Worm (Caenorhabditis elegans): ENCODE measurements around the gene srt-41.
A peak's percentile ranks its signal among the peaks of the same experiment; 100 is the strongest.

srt-41 gene

ce11 chrV:1803043-1803442, at the start of gene srt-41:
TSS of gene srt-41 (minus strand) at chrV:1803143.
- TF ChIP-seq elt-3 (tag; optimal IDR thresholded peaks at IDR 0.05) (no peak), tbx-8 (GFP tag; optimal IDR thresholded peaks at IDR 0.05) (no peak), flh-1 (GFP tag; optimal IDR thresholded peaks at IDR 0.05) (no peak), lin-13 (tag; optimal IDR thresholded peaks at IDR 0.05) (no peak), ces-1 (GFP tag; optimal IDR thresholded peaks at IDR 0.05) (no peak), nhr-2 (tag; optimal IDR thresholded peaks at IDR 0.05) (no peak), elt-1 (tag; optimal IDR thresholded peaks at IDR 0.05; ENCODE audit: borderline replicate concordance, insufficient read depth) (no peak), snpc-4 (tag; optimal IDR thresholded peaks at IDR 0.05) (no peak), ceh-83 (GFP tag; optimal IDR thresholded peaks at IDR 0.05) (no peak), drap-1 (GFP tag; optimal IDR thresholded peaks at IDR 0.05) (no peak)

ce11 chrV:1849992-1850391, 47.0 kb upstream of the srt-41 start:
- peak; percentile 25 for TF ChIP-seq sptf-1 (tag; optimal IDR thresholded peaks at IDR 0.05)

- TF ChIP-seq ham-2 (GFP tag; optimal IDR thresholded peaks at IDR 0.05): peak; percentile 71
- no peak for TF ChIP-seq ceh-43 (GFP tag; optimal IDR thresholded peaks at IDR 0.05)
Observed at ce11 chrV:1848590-1848989, 45.6 kb upstream of the srt-41 start.

ce11 chrV:1845977-1846376, 43.0 kb upstream of the srt-41 start, which contains the start of gene T10B5.7:
TSS of gene T10B5.7 (plus strand) at chrV:1846201.
- TF ChIP-seq ztf-11 (tag; optimal IDR thresholded peaks at IDR 0.05) (no peak), nhr-28 (tag; optimal IDR thresholded peaks at IDR 0.05) (no peak), lin-13 (tag; optimal IDR thresholded peaks at IDR 0.05) (no peak), bed-3 (GFP tag; optimal IDR thresholded peaks at IDR 0.05) (no peak), snpc-4 (tag; optimal IDR thresholded peaks at IDR 0.05) (no peak), unc-62 (GFP tag; optimal IDR thresholded peaks at IDR 0.05) (no peak)

DNA sequence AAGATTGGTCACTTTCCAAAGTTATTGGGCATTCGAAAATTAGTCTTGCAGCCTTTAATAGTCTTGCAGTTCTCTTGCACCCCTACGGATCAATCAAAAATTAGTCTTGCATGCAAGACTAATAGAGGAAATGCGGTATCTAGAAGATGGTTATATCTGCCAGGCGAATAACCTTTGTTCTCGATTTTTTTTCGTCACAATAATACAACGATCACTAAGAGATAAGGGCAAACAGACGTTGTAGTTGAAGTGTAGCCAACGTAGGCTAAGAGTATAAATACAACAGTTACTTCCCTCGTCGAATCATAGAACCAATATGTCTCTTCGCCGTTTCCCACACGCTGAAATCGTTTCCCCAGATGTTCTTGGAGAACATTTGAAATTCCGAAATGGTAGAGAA, 38.8 kb upstream of the srt-41 start, which contains the start of gene T10B5.8:
Gene T10B5.8, plus strand, starts transcription at position 301 of the 400 bp plus-strand sequence.
- TF ChIP-seq sptf-1 (tag; optimal IDR thresholded peaks at IDR 0.05) (no peak), ceh-39 (tag; optimal IDR thresholded peaks at IDR 0.05) (no peak), hlh-1 (tag; optimal IDR thresholded peaks at IDR 0.05) (no peak), zip-8 (tag; optimal IDR thresholded peaks at IDR 0.05) (no peak), nhr-2 (tag; optimal IDR thresholded peaks at IDR 0.05) (no peak), drap-1 (GFP tag; optimal IDR thresholded peaks at IDR 0.05) (no peak), flh-1 (GFP tag; optimal IDR thresholded peaks at IDR 0.05) (no peak), unc-62 (GFP tag; optimal IDR thresholded peaks at IDR 0.05) (no peak), tbx-8 (GFP tag; optimal IDR thresholded peaks at IDR 0.05) (no peak), unc-120 (tag; optimal IDR thresholded peaks at IDR 0.05; ENCODE audit: poor library complexity, severe bottlenecking) (no peak), M03D4.4 (tag; optimal IDR thresholded peaks at IDR 0.05) (no peak), lin-13 (tag; optimal IDR thresholded peaks at IDR 0.05) (no peak), mep-1 (tag; optimal IDR thresholded peaks at IDR 0.05) (no peak), blmp-1 (tag; optimal IDR thresholded peaks at IDR 0.05) (no peak), pha-4 (tag; optimal IDR thresholded peaks at IDR 0.05) (no peak), nhr-28 (tag; optimal IDR thresholded peaks at IDR 0.05) (no peak), mls-2 (tag; optimal IDR thresholded peaks at IDR 0.05) (no peak), lin-32 (GFP tag; optimal IDR thresholded peaks at IDR 0.05) (no peak), cnd-1 (tag; optimal IDR thresholded peaks at IDR 0.05) (no peak)

- TF ChIP-seq ceh-83 (GFP tag; optimal IDR thresholded peaks at IDR 0.05): no peak
- no peak for TF ChIP-seq tbx-8 (GFP tag; optimal IDR thresholded peaks at IDR 0.05)
- no peak for TF ChIP-seq unc-39 (tag; optimal IDR thresholded peaks at IDR 0.05)
- TF ChIP-seq lsy-2 (tag; optimal IDR thresholded peaks at IDR 0.05): no peak
- TF ChIP-seq nhr-28 (tag; optimal IDR thresholded peaks at IDR 0.05): no peak
- no peak for TF ChIP-seq drap-1 (GFP tag; optimal IDR thresholded peaks at IDR 0.05)
- TF ChIP-seq elt-3 (tag; optimal IDR thresholded peaks at IDR 0.05): no peak
- no peak for TF ChIP-seq zip-8 (tag; optimal IDR thresholded peaks at IDR 0.05)
- no peak for TF ChIP-seq lin-13 (tag; optimal IDR thresholded peaks at IDR 0.05)
- TF ChIP-seq sptf-1 (tag; optimal IDR thresholded peaks at IDR 0.05): no peak
Observed at ce11 chrV:1829973-1830372, 27.0 kb upstream of the srt-41 start, which contains the start of gene Y32G9B.1. TSS of gene Y32G9B.1 (minus strand) at chrV:1830073.

All from whole organism, mixed stage, embryonic.